Worm (Caenorhabditis elegans) whole organism, midembryonic: ENCODE data around the gene pix-1.

Source experiments
- T22C8.4 ChIP-seq: fragments of 200-800 bp; sonication (Bioruptor generic); IDR thresholded peaks from 2 replicates; pipeline ENCODE4 v1.3.6; 2022; ENCODE audit warnings: missing genetic modification characterization, missing compliant biosample characterization
- cog-1 ChIP-seq: sonication (generic microtip); optimal IDR thresholded peaks from 2 replicates; lab custom pipeline; 2016; ENCODE audit warnings: missing genetic modification characterization, missing compliant biosample characterization
- flt-1 ChIP-seq: fragments of 200-800 bp; sonication (Bioruptor generic); IDR thresholded peaks from 2 replicates; pipeline ENCODE4 v1.3.6; 2022; ENCODE audit warnings: missing genetic modification characterization, missing compliant biosample characterization
- klf-2 ChIP-seq: fragments of 200-800 bp; sonication (Bioruptor generic); conservative IDR thresholded peaks from 2 replicates; pipeline ENCODE4 v1.3.6; 2022; ENCODE audit warnings: missing genetic modification reagents, missing genetic modification characterization, missing compliant biosample characterization
- med-1 ChIP-seq: sonication (generic microtip); optimal IDR thresholded peaks from 2 replicates; lab custom pipeline; 2017; ENCODE audit warnings: missing genetic modification characterization, mild to moderate bottlenecking, missing compliant biosample characterization, antibody characterized with exemption, missing genetic modification reagents; ENCODE audit not compliant: insufficient read depth
- ref-1 ChIP-seq: fragments of 200-800 bp; sonication (Bioruptor generic); conservative IDR thresholded peaks from 2 replicates; pipeline ENCODE4 v1.3.6; 2022; ENCODE audit warnings: missing genetic modification reagents, missing genetic modification characterization, missing compliant biosample characterization
- tab-1 ChIP-seq: fragments of 200-800 bp; sonication (Bioruptor generic); IDR thresholded peaks from 2 replicates; pipeline ENCODE4 v1.3.6; 2022; ENCODE audit warnings: missing genetic modification characterization, missing compliant biosample characterization
- ztf-23 ChIP-seq: fragments of 200-800 bp; sonication (Bioruptor generic); IDR thresholded peaks from 2 replicates; pipeline ENCODE4 v1.3.6; 2022; ENCODE audit warnings: missing genetic modification reagents, missing genetic modification characterization, missing compliant biosample characterization
- ztf-29 ChIP-seq: fragments of 200-800 bp; sonication (Bioruptor generic); IDR thresholded peaks from 2 replicates; pipeline ENCODE4 v1.3.6; 2022; ENCODE audit warnings: missing genetic modification reagents, missing genetic modification characterization, missing compliant biosample characterization

pix-1 gene

ce11 chrX:13767282-13767681 lies 40.2 kb downstream of the pix-1 start:
- TF ChIP-seq cog-1 (tag; lab: Kevin White, UChicago) (no peak), ref-1 (no peak), ztf-29 (GFP tag; lab: Robert Waterston, UW) (no peak), ztf-23 (no peak), klf-2 (GFP tag; lab: Robert Waterston, UW) (no peak), T22C8.4 (GFP tag; lab: Robert Waterston, UW) (no peak), tab-1 (GFP tag; lab: Robert Waterston, UW) (no peak), med-1 (GFP tag; lab: Kevin White, UChicago) (no peak), flt-1 (no peak)

ce11 chrX:13768562-13768961 lies 41.5 kb downstream of the pix-1 start:
- no peak for TF ChIP-seq cog-1 (tag; lab: Kevin White, UChicago)
- TF ChIP-seq flt-1, result no peak
- TF ChIP-seq med-1 (GFP tag; lab: Kevin White, UChicago), result no peak
- TF ChIP-seq tab-1 (GFP tag; lab: Robert Waterston, UW), result no peak
- no peak for TF ChIP-seq T22C8.4 (GFP tag; lab: Robert Waterston, UW)
- no peak for TF ChIP-seq ztf-23
- TF ChIP-seq ref-1, result no peak
- TF ChIP-seq klf-2 (GFP tag; lab: Robert Waterston, UW), result no peak
- no peak for TF ChIP-seq ztf-29 (GFP tag; lab: Robert Waterston, UW)

- no peak for TF ChIP-seq cog-1 (tag; lab: Kevin White, UChicago)
- no peak for TF ChIP-seq ztf-29 (GFP tag; lab: Robert Waterston, UW)
- no peak for TF ChIP-seq flt-1
- no peak for TF ChIP-seq klf-2 (GFP tag; lab: Robert Waterston, UW)
- no peak for TF ChIP-seq T22C8.4 (GFP tag; lab: Robert Waterston, UW)
- no peak for TF ChIP-seq ztf-23
- TF ChIP-seq tab-1 (GFP tag; lab: Robert Waterston, UW), result no peak
- no peak for TF ChIP-seq med-1 (GFP tag; lab: Kevin White, UChicago)
These were observed 43.5 kb downstream of the pix-1 start, which contains the start of gene nkb-3 for ce11 chrX:13770508-13770978. nkb-3 (minus strand) TSS chrX:13770558.

ce11 chrX:13772734-13773133 lies 45.6 kb downstream of the pix-1 start:
- no peak for TF ChIP-seq tab-1 (GFP tag; lab: Robert Waterston, UW)
- no peak for TF ChIP-seq flt-1
- no peak for TF ChIP-seq ztf-29 (GFP tag; lab: Robert Waterston, UW)
- TF ChIP-seq ztf-23, result no peak
- TF ChIP-seq T22C8.4 (GFP tag; lab: Robert Waterston, UW), result no peak
- no peak for TF ChIP-seq cog-1 (tag; lab: Kevin White, UChicago)
- TF ChIP-seq klf-2 (GFP tag; lab: Robert Waterston, UW), result no peak
- no peak for TF ChIP-seq med-1 (GFP tag; lab: Kevin White, UChicago)
- TF ChIP-seq ref-1, result no peak

ce11 chrX:13774144-13774543 lies 47.1 kb downstream of the pix-1 start:
- TF ChIP-seq ztf-23, result no peak
- no peak for TF ChIP-seq klf-2 (GFP tag; lab: Robert Waterston, UW)
- TF ChIP-seq T22C8.4 (GFP tag; lab: Robert Waterston, UW), result no peak
- no peak for TF ChIP-seq ref-1
- no peak for TF ChIP-seq cog-1 (tag; lab: Kevin White, UChicago)
- TF ChIP-seq med-1 (GFP tag; lab: Kevin White, UChicago), result no peak
- TF ChIP-seq flt-1, result no peak
- TF ChIP-seq tab-1 (GFP tag; lab: Robert Waterston, UW), result no peak
- TF ChIP-seq ztf-29 (GFP tag; lab: Robert Waterston, UW), result no peak

- TF ChIP-seq tab-1 (GFP tag; lab: Robert Waterston, UW) (no peak), ref-1 (no peak)
These were observed 48.4 kb downstream of the pix-1 start for ce11 chrX:13775508-13775907.

- no peak for TF ChIP-seq ztf-29 (GFP tag; lab: Robert Waterston, UW)
- TF ChIP-seq tab-1 (GFP tag; lab: Robert Waterston, UW), result peak; percentile 49; the same call in 1 of the 2 replicates
- TF ChIP-seq klf-2 (GFP tag; lab: Robert Waterston, UW), result peak; percentile 69
- no peak for TF ChIP-seq cog-1 (tag; lab: Kevin White, UChicago)
- peak; percentile 70 for TF ChIP-seq ztf-23
- no peak for TF ChIP-seq T22C8.4 (GFP tag; lab: Robert Waterston, UW)
These were observed 54.5 kb downstream of the pix-1 start for ce11 chrX:13781445-13782073.

ce11 chrX:13782074-13782462 lies 55.0 kb downstream of the pix-1 start:
- TF ChIP-seq flt-1 (peak; percentile 78), ztf-29 (GFP tag; lab: Robert Waterston, UW) (no peak)
